Worm (Caenorhabditis elegans): ENCODE data around the gene pkn-1.

Gene pkn-1

ce11 chrX:10430866-10431265 is 33.8 kb downstream of the pkn-1 start (continued):
- TF ChIP-seq hlh-11 (tag; optimal IDR thresholded peaks at IDR 0.05) (peak; percentile 63), unc-130 (GFP tag; optimal IDR thresholded peaks at IDR 0.05) (no peak), Y5F2A.4 (GFP tag; optimal IDR thresholded peaks at IDR 0.05) (no peak), madf-9 (GFP tag; conservative IDR thresholded peaks at IDR 0.05) (no peak), nhr-28 (tag; optimal IDR thresholded peaks at IDR 0.05) (peak; percentile 88), arid-1 (GFP tag; conservative IDR thresholded peaks at IDR 0.05) (no peak), hif-1 (tag; optimal IDR thresholded peaks at IDR 0.05) (no peak), dpl-1 (GFP tag; optimal IDR thresholded peaks at IDR 0.05) (no peak), zfp-3 (GFP tag; conservative IDR thresholded peaks at IDR 0.05) (no peak), tra-1 (GFP tag; IDR thresholded peaks at IDR 0.05) (no peak), mep-1 (tag; optimal IDR thresholded peaks at IDR 0.05) (peak; percentile 27), zag-1 (tag; optimal IDR thresholded peaks at IDR 0.05) (no peak), ceh-20 (GFP tag; IDR thresholded peaks at IDR 0.05) (no peak), fkh-10 (GFP tag; optimal IDR thresholded peaks at IDR 0.05) (no peak), rbr-2 (tag; optimal IDR thresholded peaks at IDR 0.05) (no peak), F26F4.8 (GFP tag; conservative IDR thresholded peaks at IDR 0.05) (no peak), skn-1 (tag; optimal IDR thresholded peaks at IDR 0.05) (no peak), dmd-6 (GFP tag; IDR thresholded peaks at IDR 0.05) (peak; percentile 15; the same call in 1 of the 2 replicates), nhr-6 (tag; optimal IDR thresholded peaks at IDR 0.05) (no peak), ceh-28 (tag; optimal IDR thresholded peaks at IDR 0.05) (no peak), tag-97 (GFP tag; IDR thresholded peaks at IDR 0.05) (no peak), nhr-42 (GFP tag; IDR thresholded peaks at IDR 0.05) (no peak), php-3 (GFP tag; IDR thresholded peaks at IDR 0.05) (no peak), F49E8.2 (tag; optimal IDR thresholded peaks at IDR 0.05; ENCODE audit: borderline replicate concordance) (no peak), zip-2 (tag; optimal IDR thresholded peaks at IDR 0.05) (no peak), ceh-62 (tag; optimal IDR thresholded peaks at IDR 0.05) (no peak), aly-2 (tag; optimal IDR thresholded peaks at IDR 0.05) (no peak), lim-7 (GFP tag; IDR thresholded peaks at IDR 0.05) (no peak), nhr-48 (tag; optimal IDR thresholded peaks at IDR 0.05) (no peak), lin-15B (tag; optimal IDR thresholded peaks at IDR 0.05) (no peak), saeg-2 (GFP tag; IDR thresholded peaks at IDR 0.05) (no peak), nhr-25 (tag; optimal IDR thresholded peaks at IDR 0.05; ENCODE audit: borderline replicate concordance, insufficient read depth) (no peak), ZK546.5 (tag; optimal IDR thresholded peaks at IDR 0.05) (no peak), R02D3.7 (tag; optimal IDR thresholded peaks at IDR 0.05) (no peak), dmd-8 (GFP tag; IDR thresholded peaks at IDR 0.05) (no peak), snpc-1.2 (GFP tag; IDR thresholded peaks at IDR 0.05) (no peak), F37D6.2 (tag; optimal IDR thresholded peaks at IDR 0.05) (no peak), vab-7 (GFP tag; IDR thresholded peaks at IDR 0.05) (no peak), daf-8 (GFP tag; IDR thresholded peaks at IDR 0.05) (no peak), dve-1 (tag; optimal IDR thresholded peaks at IDR 0.05; ENCODE audit: insufficient read depth) (peak; percentile 7), pha-4 (GFP tag; IDR thresholded peaks at IDR 0.05) (no peak), pha-4 (tag; optimal IDR thresholded peaks at IDR 0.05) (no peak), nhr-41 (GFP tag; IDR thresholded peaks at IDR 0.05) (no peak), snpc-4 (tag; optimal IDR thresholded peaks at IDR 0.05) (no peak), T20F7.1 (GFP tag; optimal IDR thresholded peaks at IDR 0.05) (no peak), nhr-11 (tag; optimal IDR thresholded peaks at IDR 0.05) (no peak), lin-39 (tag; optimal IDR thresholded peaks at IDR 0.05) (no peak), daf-12 (tag; optimal IDR thresholded peaks at IDR 0.05) (no peak), mes-2 (tag; optimal IDR thresholded peaks at IDR 0.05; ENCODE audit: poor library complexity, severe bottlenecking) (peak; percentile 17), daf-16 (GFP tag; optimal IDR thresholded peaks at IDR 0.05) (no peak), daf-16 (tag; optimal IDR thresholded peaks at IDR 0.05) (peak; percentile 62), D1046.2 (GFP tag; IDR thresholded peaks at IDR 0.05) (no peak), dmd-9 (GFP tag; IDR thresholded peaks at IDR 0.05) (no peak)

Measured in whole organism, L4 larva.